Fruit fly (Drosophila melanogaster): ENCODE results near the gene CG32686.

DNA sequence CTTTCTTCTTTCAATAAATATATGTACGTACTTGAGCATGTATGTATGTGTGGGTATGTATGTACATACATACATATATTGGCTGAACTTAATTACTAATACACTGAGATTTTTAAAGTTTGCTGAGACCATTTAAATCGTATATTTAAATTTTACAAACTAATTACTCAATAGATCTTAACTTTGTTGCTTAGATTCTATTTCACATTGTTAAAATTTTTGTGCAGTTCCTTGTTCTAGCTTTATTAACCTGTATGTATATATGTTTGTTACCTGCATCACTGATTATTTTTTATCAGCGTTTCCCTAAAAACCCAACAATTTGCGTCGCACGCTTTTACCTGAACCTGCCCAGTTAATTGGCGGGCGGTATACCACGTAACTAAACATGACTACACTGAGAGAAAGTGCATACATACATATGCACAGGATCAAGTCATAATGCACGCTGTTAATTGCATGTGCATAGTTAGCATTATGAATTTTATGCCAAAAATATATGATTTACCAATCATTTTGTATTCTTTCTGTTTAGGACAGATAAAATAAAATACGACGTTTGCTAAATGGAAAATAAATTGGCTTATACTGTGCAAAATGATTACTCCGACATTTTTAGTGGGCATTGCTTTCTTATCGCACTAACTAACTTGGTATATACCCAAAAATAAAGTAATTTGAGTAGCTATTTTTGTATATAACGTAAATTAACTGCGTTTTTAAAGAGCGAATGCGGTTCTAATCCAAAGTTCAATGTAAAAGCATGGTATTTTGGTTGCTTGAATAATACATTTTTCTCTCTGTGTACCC lies 12.4 kb downstream of the CG32686 start:
- no peak for TF ChIP-seq Pif1A (GFP tag; optimal IDR thresholded peaks at IDR 0.05)
- no peak for TF ChIP-seq EcR (GFP tag; optimal IDR thresholded peaks at IDR 0.05)

Data from whole organism, pupa.